Worm (Caenorhabditis elegans): ENCODE measurements around the gene ceh-43.

DNA sequence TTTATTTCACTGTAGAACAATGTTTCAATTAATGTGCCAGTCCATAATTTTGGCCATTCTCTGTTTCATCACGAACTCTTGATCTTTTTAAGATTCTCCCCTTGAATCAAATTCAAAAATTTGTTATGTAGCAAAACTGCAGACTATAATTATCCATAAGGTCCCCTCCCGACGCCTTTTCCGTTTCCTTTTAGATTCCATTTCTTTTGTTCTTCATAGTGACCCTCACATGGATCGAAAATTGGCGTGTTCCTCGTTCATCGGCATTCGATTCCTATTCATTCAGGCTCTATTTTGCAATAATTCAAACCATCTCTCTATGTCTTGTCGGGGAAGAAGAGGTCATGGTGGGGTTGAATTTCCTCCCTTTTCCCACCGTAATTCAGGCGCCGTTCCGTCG, 5.3 kb downstream of the ceh-43 start:
- TF ChIP-seq xbp-1 (tag; optimal IDR thresholded peaks at IDR 0.05): no peak
- TF ChIP-seq efl-3 (GFP tag; optimal IDR thresholded peaks at IDR 0.05): no peak
- TF ChIP-seq pag-3 (tag; optimal IDR thresholded peaks at IDR 0.05; ENCODE audit: borderline replicate concordance, insufficient read depth): no peak
